Worm (Caenorhabditis elegans) whole organism, midembryonic: ENCODE results near the gene Y97E10AR.6.

Experiments
- T22C8.4 ChIP-seq: fragments of 200-800 bp; sonication (Bioruptor generic); IDR thresholded peaks from 2 replicates; pipeline ENCODE4 v1.3.6; 2022; ENCODE audit warnings: missing genetic modification characterization, missing compliant biosample characterization
- cog-1 ChIP-seq: sonication (generic microtip); optimal IDR thresholded peaks from 2 replicates; lab custom pipeline; 2016; ENCODE audit warnings: missing genetic modification characterization, missing compliant biosample characterization
- flt-1 ChIP-seq: fragments of 200-800 bp; sonication (Bioruptor generic); IDR thresholded peaks from 2 replicates; pipeline ENCODE4 v1.3.6; 2022; ENCODE audit warnings: missing genetic modification characterization, missing compliant biosample characterization
- klf-2 ChIP-seq: fragments of 200-800 bp; sonication (Bioruptor generic); conservative IDR thresholded peaks from 2 replicates; pipeline ENCODE4 v1.3.6; 2022; ENCODE audit warnings: missing genetic modification reagents, missing genetic modification characterization, missing compliant biosample characterization
- ref-1 ChIP-seq: fragments of 200-800 bp; sonication (Bioruptor generic); conservative IDR thresholded peaks from 2 replicates; pipeline ENCODE4 v1.3.6; 2022; ENCODE audit warnings: missing genetic modification reagents, missing genetic modification characterization, missing compliant biosample characterization
- ztf-23 ChIP-seq: fragments of 200-800 bp; sonication (Bioruptor generic); IDR thresholded peaks from 2 replicates; pipeline ENCODE4 v1.3.6; 2022; ENCODE audit warnings: missing genetic modification reagents, missing genetic modification characterization, missing compliant biosample characterization
- ztf-29 ChIP-seq: fragments of 200-800 bp; sonication (Bioruptor generic); IDR thresholded peaks from 2 replicates; pipeline ENCODE4 v1.3.6; 2022; ENCODE audit warnings: missing genetic modification reagents, missing genetic modification characterization, missing compliant biosample characterization

- no peak for TF ChIP-seq cog-1
- TF ChIP-seq ztf-29 (GFP tag; lab: Robert Waterston, UW), result no peak
- TF ChIP-seq flt-1 (GFP tag; lab: Robert Waterston, UW), result no peak
- no peak for TF ChIP-seq T22C8.4 (GFP tag; lab: Robert Waterston, UW)
- TF ChIP-seq klf-2 (GFP tag; lab: Robert Waterston, UW), result no peak
- TF ChIP-seq ztf-23 (GFP tag; lab: Robert Waterston, UW), result no peak
- TF ChIP-seq ref-1 (GFP tag; lab: Robert Waterston, UW), result no peak
Measured at ce11 chrV:8012032-8012431, 1.7 kb downstream of the Y97E10AR.6 start, which contains the start of gene rpb-9.
